Fruit fly (Drosophila melanogaster) S2 (cell line): ENCODE results near the gene CG45488.
"Not testable (repeated sequence)": the region's sequence is repeated elsewhere in the genome, so short reads cannot be mapped to it uniquely, and the experiment has no call there.

Source experiments
- CG8478 ChIP-seq: fragments of >200 bp; optimal IDR thresholded peaks from 2 replicates; lab custom pipeline; 2018
- CTCF ChIP-seq, 2 experiments: fragments of >200 bp; optimal IDR thresholded peaks; 2 replicates each; lab custom pipeline; 2018

- not testable (repeated sequence) for TF ChIP-seq CG8478 (lab: Kevin White, UChicago); CTCF (optimal IDR thresholded peaks at IDR 0.05; lab: Kevin White, UChicago)
Observed at dm6 chrX:19915181-19915580, 5.1 kb downstream of the CG45488 start, which contains the start of gene CG45487.
